Worm (Caenorhabditis elegans): ENCODE data around the gene T01H10.11.

- no peak for TF ChIP-seq sox-4 (tag; optimal IDR thresholded peaks at IDR 0.05)
- no peak for TF ChIP-seq mec-3 (tag; optimal IDR thresholded peaks at IDR 0.05; ENCODE audit: borderline replicate concordance)
- TF ChIP-seq ceh-14 (tag; optimal IDR thresholded peaks at IDR 0.05): no peak
- TF ChIP-seq nhr-11 (tag; optimal IDR thresholded peaks at IDR 0.05): no peak
- no peak for TF ChIP-seq ama-1 (optimal IDR thresholded peaks at IDR 0.05)
- TF ChIP-seq pros-1 (tag; optimal IDR thresholded peaks at IDR 0.05): no peak
- no peak for TF ChIP-seq tbx-2 (tag; optimal IDR thresholded peaks at IDR 0.05)
- TF ChIP-seq nhr-232 (tag; optimal IDR thresholded peaks at IDR 0.05): no peak
- TF ChIP-seq elt-2 (tag; optimal IDR thresholded peaks at IDR 0.05): no peak
- no peak for TF ChIP-seq lin-11 (tag; optimal IDR thresholded peaks at IDR 0.05)
- TF ChIP-seq fkh-10 (GFP tag; optimal IDR thresholded peaks at IDR 0.05): no peak
- no peak for TF ChIP-seq unc-55 (GFP tag; optimal IDR thresholded peaks at IDR 0.05)
- TF ChIP-seq syd-9 (tag; optimal IDR thresholded peaks at IDR 0.05): no peak
- no peak for TF ChIP-seq hlh-15 (tag; optimal IDR thresholded peaks at IDR 0.05)
These were observed 20.4 kb downstream of the T01H10.11 start, which contains the start of gene M153.5 for ce11 chrX:12143693-12144092.

Data from whole organism, late embryonic.